Fruit fly (Drosophila melanogaster): Measurements from ENCODE around the gene mRpL36.

Gene mRpL36

DNA sequence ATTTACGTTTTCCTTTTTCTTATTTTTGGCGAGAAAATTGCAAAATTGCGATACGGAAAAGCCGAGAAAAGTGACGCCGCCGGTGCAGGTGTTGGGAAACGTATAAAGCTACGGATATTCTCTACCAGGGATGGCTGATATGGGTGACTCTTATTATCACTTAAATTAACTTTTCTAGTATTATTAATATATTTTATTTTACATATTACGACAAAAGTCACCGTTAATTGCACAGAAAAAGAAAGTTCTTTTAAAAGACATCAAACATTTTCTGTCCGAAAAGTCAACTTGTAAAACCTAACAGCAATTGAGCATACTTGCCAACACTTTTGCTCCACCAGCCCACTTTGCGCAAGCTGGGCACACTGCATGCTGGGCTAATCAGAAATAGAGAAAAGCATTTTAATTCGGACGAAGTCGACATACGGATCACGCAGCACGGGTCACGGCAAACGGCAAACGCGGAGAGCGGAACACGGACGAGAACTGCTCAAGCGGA is 2.8 kb upstream of the mRpL36 start, which contains the start of the genes Cds and Uba2 (continued):
- peak; percentile 81 for TF ChIP-seq CG9609 (GFP tag; optimal IDR thresholded peaks at IDR 0.05)
- peak; percentile 82 for TF ChIP-seq Gug (GFP tag; IDR thresholded peaks at IDR 0.05)
- peak; percentile 86 for TF ChIP-seq nom (GFP tag; optimal IDR thresholded peaks at IDR 0.05)
- TF ChIP-seq CrebB (tag; optimal IDR thresholded peaks at IDR 0.05) = peak; percentile 85
- peak; percentile 90 for TF ChIP-seq Ssrp (tag; optimal IDR thresholded peaks at IDR 0.05)
- peak; percentile 79; the same call in 2 of the 3 replicates for TF ChIP-seq so (GFP tag; IDR thresholded peaks at IDR 0.05)
- peak; percentile 88 for TF ChIP-seq klu (GFP tag; IDR thresholded peaks at IDR 0.05)
- TF ChIP-seq CG5953 (GFP tag; IDR thresholded peaks at IDR 0.05) = no peak; the same call in 1 of the 2 replicates
- peak in 1 of 2 experiments; percentile 51 for TF ChIP-seq Hr78 (GFP tag; optimal IDR thresholded peaks at IDR 0.05)
- TF ChIP-seq row (GFP tag; IDR thresholded peaks at IDR 0.05) = peak; percentile 97
- peak; percentile 90 for TF ChIP-seq cato (GFP tag; optimal IDR thresholded peaks at IDR 0.05; ENCODE audit: borderline replicate concordance)
- TF ChIP-seq pan (optimal IDR thresholded peaks at IDR 0.05) = no peak
- peak in 1 of 2 experiments; percentile 91 for TF ChIP-seq pan (GFP tag; optimal IDR thresholded peaks at IDR 0.05 in 1 of 2, IDR thresholded peaks at IDR 0.05 in 1 of 2)
- peak; percentile 74 for TF ChIP-seq CG6654 (GFP tag; optimal IDR thresholded peaks at IDR 0.05)
- TF ChIP-seq YL-1 (GFP tag; optimal IDR thresholded peaks at IDR 0.05) = peak; percentile 95
- TF ChIP-seq CG17912 (GFP tag; optimal IDR thresholded peaks at IDR 0.05) = peak; percentile 83
- peak; percentile 87 for TF ChIP-seq CG12299 (tag; optimal IDR thresholded peaks at IDR 0.05)
- peak; percentile 90 for TF ChIP-seq CG1602 (GFP tag; optimal IDR thresholded peaks at IDR 0.05)
- TF ChIP-seq Rfx (GFP tag; IDR thresholded peaks at IDR 0.05) = peak; percentile 96
- TF ChIP-seq her (GFP tag; optimal IDR thresholded peaks at IDR 0.05) = peak; percentile 63
- TF ChIP-seq CG12744 (GFP tag; optimal IDR thresholded peaks at IDR 0.05) = peak; percentile 51
- peak; percentile 91 for TF ChIP-seq CG18619 (GFP tag; optimal IDR thresholded peaks at IDR 0.05)
- peak; percentile 96 for TF ChIP-seq sug (tag; optimal IDR thresholded peaks at IDR 0.05)
- TF ChIP-seq Awh (GFP tag; IDR thresholded peaks at IDR 0.05) = peak; percentile 53; the same call in 1 of the 2 replicates
- TF ChIP-seq CG15514 (GFP tag; optimal IDR thresholded peaks at IDR 0.05) = peak; percentile 94
- peak; percentile 39 for TF ChIP-seq hkb (optimal IDR thresholded peaks at IDR 0.05)
- TF ChIP-seq hkb (GFP tag; IDR thresholded peaks at IDR 0.05) = peak; percentile 91
- TF ChIP-seq chinmo (GFP tag; IDR thresholded peaks at IDR 0.05; ENCODE audit: partially characterized antibody) = no peak
- peak; percentile 63 for TF ChIP-seq CG4854 (GFP tag; optimal IDR thresholded peaks at IDR 0.05)
- TF ChIP-seq jigr1 (GFP tag; IDR thresholded peaks at IDR 0.05) = peak; percentile 84
- TF ChIP-seq Jarid2 (GFP tag; optimal IDR thresholded peaks at IDR 0.05) = no peak
- peak; percentile 94 for TF ChIP-seq BtbVII (GFP tag; optimal IDR thresholded peaks at IDR 0.05)
- no peak for TF ChIP-seq vnd (GFP tag; IDR thresholded peaks at IDR 0.05; ENCODE audit: partially characterized antibody)
- peak; percentile 76 for TF ChIP-seq B-H1 (GFP tag; IDR thresholded peaks at IDR 0.05)
- TF ChIP-seq az2 (GFP tag; optimal IDR thresholded peaks at IDR 0.05) = peak; percentile 92
- peak; percentile 76 for TF ChIP-seq CG7357 (GFP tag; IDR thresholded peaks at IDR 0.05)
- peak; percentile 90 for TF ChIP-seq CG6689 (GFP tag; IDR thresholded peaks at IDR 0.05)
- peak; percentile 57 for TF ChIP-seq CG4707 (GFP tag; optimal IDR thresholded peaks at IDR 0.05)
- TF ChIP-seq lbe (GFP tag; optimal IDR thresholded peaks at IDR 0.05) = peak; percentile 91
- peak; percentile 67 for TF ChIP-seq CG11696 (GFP tag; IDR thresholded peaks at IDR 0.05)
- TF ChIP-seq lola (GFP tag; optimal IDR thresholded peaks at IDR 0.05) = peak in 1 of 3 experiments; percentile 88
- peak; percentile 51 for TF ChIP-seq CG17802 (tag; optimal IDR thresholded peaks at IDR 0.05)
- TF ChIP-seq Atf3 (GFP tag; optimal IDR thresholded peaks at IDR 0.05) = peak; percentile 49
- TF ChIP-seq CG10959 (GFP tag; IDR thresholded peaks at IDR 0.05) = peak; percentile 77
- peak; percentile 89 for TF ChIP-seq ranshi (GFP tag; IDR thresholded peaks at IDR 0.05)
- TF ChIP-seq CG3163 (GFP tag; optimal IDR thresholded peaks at IDR 0.05) = peak; percentile 33
- no peak for TF ChIP-seq bowl (GFP tag; IDR thresholded peaks at IDR 0.05)
- TF ChIP-seq crol (GFP tag; IDR thresholded peaks at IDR 0.05) = peak; percentile 57
- peak; percentile 74 for TF ChIP-seq CG7271 (tag; optimal IDR thresholded peaks at IDR 0.05)
- TF ChIP-seq CG13296 (GFP tag; optimal IDR thresholded peaks at IDR 0.05) = peak; percentile 93

Data from whole organism, embryonic.